Comparison of ENCODE assay signal across 1 fruit fly cellular context in the genomic region with DNA sequence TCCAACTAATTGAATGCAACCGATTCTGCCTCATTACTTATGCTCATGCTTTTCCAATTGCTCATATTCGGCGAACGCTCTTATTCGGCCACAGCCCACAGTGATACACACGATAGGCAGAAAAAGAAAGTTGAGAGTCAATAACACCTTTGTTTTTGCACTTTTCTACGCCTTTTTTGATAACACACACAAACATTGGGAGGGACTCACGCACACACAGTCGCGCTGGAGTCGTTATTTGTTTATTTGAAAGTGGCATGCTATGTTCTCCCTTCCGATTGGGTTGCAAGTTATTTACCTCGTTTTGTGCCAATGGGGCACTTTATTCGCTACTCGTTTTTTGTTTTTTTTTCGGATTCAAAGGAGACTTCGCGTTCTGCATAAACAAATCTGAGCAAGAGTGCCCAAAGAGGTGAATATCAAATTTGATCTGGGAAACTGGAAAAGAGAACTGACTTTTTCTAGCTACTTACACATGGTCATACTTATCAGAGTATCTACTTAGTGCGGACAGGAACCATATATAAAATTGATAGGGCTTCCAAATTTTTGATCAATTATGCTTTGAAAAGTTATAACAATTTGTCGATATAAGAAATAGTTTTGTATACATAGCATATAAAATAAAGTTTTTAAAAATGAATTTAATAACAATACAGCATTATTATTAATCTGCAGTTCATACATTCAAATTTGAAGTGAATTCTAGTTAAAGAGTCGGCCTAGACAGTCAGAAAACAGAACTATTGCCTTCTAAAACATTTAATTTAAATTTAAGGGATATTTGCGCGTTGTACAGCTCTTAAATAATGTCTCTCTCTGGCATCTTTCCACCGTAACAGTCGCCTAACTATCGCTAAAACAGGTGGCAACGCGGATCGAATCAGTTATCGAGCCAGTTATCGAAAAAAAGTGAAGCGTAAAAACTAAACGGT.
A peak's percentile ranks its signal among the peaks of the same experiment; 100 is the strongest.
TF ChIP-seq lines count a peak whose summit lies in the region.

A gene (minus strand): TSS at position 429 of the 935 bp plus-strand sequence.
A gene (plus strand): TSS at position 896 of the 935 bp plus-strand sequence.

TF ChIP-seq in whole organism, embryonic, 481 proteins besides CTCF, POLR2A, EP300 and RAD21 (continued from another document):
- TF ChIP-seq wek (GFP tag; optimal IDR thresholded peaks at IDR 0.05; lab: Kevin White, UChicago) (no peak), CG8924 (tag; optimal IDR thresholded peaks at IDR 0.05; lab: Kevin White, UChicago) (peak; percentile 33), CG4282 (GFP tag; optimal IDR thresholded peaks at IDR 0.05; lab: Kevin White, UChicago) (no peak), CG11456 (GFP tag; IDR thresholded peaks at IDR 0.05; lab: Robert Waterston, UW) (no peak), Sox100B (GFP tag; optimal IDR thresholded peaks at IDR 0.05; lab: Kevin White, UChicago) (no peak), Fer1 (GFP tag; optimal IDR thresholded peaks at IDR 0.05; lab: Kevin White, UChicago) (no peak), Drgx (GFP tag; IDR thresholded peaks at IDR 0.05; lab: Robert Waterston, UW) (no peak), CG31441 (GFP tag; IDR thresholded peaks at IDR 0.05; lab: Robert Waterston, UW) (no peak; the same call in 1 of the 2 replicates), yki (optimal IDR thresholded peaks at IDR 0.05; lab: Kevin White, UChicago) (no peak), Eip74EF (GFP tag; optimal IDR thresholded peaks at IDR 0.05; lab: Kevin White, UChicago) (no peak), CG14710 (tag; optimal IDR thresholded peaks at IDR 0.05; lab: Kevin White, UChicago) (peak; percentile 81), CG15601 (tag; optimal IDR thresholded peaks at IDR 0.05; lab: Kevin White, UChicago) (no peak), CG3163 (GFP tag; optimal IDR thresholded peaks at IDR 0.05; lab: Kevin White, UChicago) (no peak), row (GFP tag; IDR thresholded peaks at IDR 0.05; lab: Robert Waterston, UW) (peak; percentile 65), CG4707 (GFP tag; optimal IDR thresholded peaks at IDR 0.05; lab: Kevin White, UChicago) (no peak), CG6254 (GFP tag; optimal IDR thresholded peaks at IDR 0.05; lab: Kevin White, UChicago) (no peak), CG4404 (GFP tag; IDR thresholded peaks at IDR 0.05; lab: Robert Waterston, UW) (no peak), nom (GFP tag; optimal IDR thresholded peaks at IDR 0.05; lab: Kevin White, UChicago) (peak; percentile 19), CG14667 (GFP tag; IDR thresholded peaks at IDR 0.05; lab: Robert Waterston, UW) (no peak), Rfx (GFP tag; IDR thresholded peaks at IDR 0.05; lab: Robert Waterston, UW) (no peak; the same call in 1 of the 2 replicates), Ada2b (GFP tag; IDR thresholded peaks at IDR 0.05; lab: Robert Waterston, UW) (no peak), ems (GFP tag; optimal IDR thresholded peaks at IDR 0.05; lab: Kevin White, UChicago) (peak; percentile 19), CG1602 (GFP tag; optimal IDR thresholded peaks at IDR 0.05; lab: Kevin White, UChicago) (no peak), tll (GFP tag; optimal IDR thresholded peaks at IDR 0.05; lab: Kevin White, UChicago) (no peak), C15 (GFP tag; IDR thresholded peaks at IDR 0.05; lab: Robert Waterston, UW) (no peak), Opbp (GFP tag; IDR thresholded peaks at IDR 0.05; lab: Robert Waterston, UW; ENCODE audit: partially characterized antibody) (peak; percentile 58; the same call in 2 of the 3 replicates), gem (tag; optimal IDR thresholded peaks at IDR 0.05; lab: Kevin White, UChicago) (peak; percentile 32), disco-r (GFP tag; optimal IDR thresholded peaks at IDR 0.05; lab: Kevin White, UChicago) (no peak), grn (GFP tag; optimal IDR thresholded peaks at IDR 0.05; lab: Kevin White, UChicago) (peak; percentile 44), sima (GFP tag; optimal IDR thresholded peaks at IDR 0.05; lab: Kevin White, UChicago) (no peak), Hmx (GFP tag; optimal IDR thresholded peaks at IDR 0.05; lab: Kevin White, UChicago) (peak; percentile 38), CG7987 (GFP tag; optimal IDR thresholded peaks at IDR 0.05; lab: Kevin White, UChicago) (no peak), ato (GFP tag; IDR thresholded peaks at IDR 0.05; lab: Robert Waterston, UW; ENCODE audit: partially characterized antibody) (no peak), CG6765 (GFP tag; optimal IDR thresholded peaks at IDR 0.05; lab: Kevin White, UChicago) (no peak), CG12299 (tag; optimal IDR thresholded peaks at IDR 0.05; lab: Kevin White, UChicago) (no peak), knrl (GFP tag; IDR thresholded peaks at IDR 0.05; lab: Robert Waterston, UW; ENCODE audit: partially characterized antibody) (peak; percentile 67; the same call in 2 of the 3 replicates), vnd (GFP tag; IDR thresholded peaks at IDR 0.05; lab: Robert Waterston, UW; ENCODE audit: partially characterized antibody) (peak; percentile 62; the same call in 2 of the 3 replicates), Bteb2 (GFP tag; optimal IDR thresholded peaks at IDR 0.05; lab: Kevin White, UChicago) (no peak), ara (GFP tag; IDR thresholded peaks at IDR 0.05; lab: Robert Waterston, UW) (no peak), phol (tag; optimal IDR thresholded peaks at IDR 0.05; lab: Kevin White, UChicago) (peak; percentile 61), CG11398 (GFP tag; optimal IDR thresholded peaks at IDR 0.05; lab: Kevin White, UChicago) (no peak), CG13296 (GFP tag; optimal IDR thresholded peaks at IDR 0.05; lab: Kevin White, UChicago) (no peak), chinmo (GFP tag; IDR thresholded peaks at IDR 0.05; lab: Robert Waterston, UW; ENCODE audit: partially characterized antibody) (peak; percentile 76; the same call in 1 of the 4 replicates), CG4854 (GFP tag; optimal IDR thresholded peaks at IDR 0.05; lab: Kevin White, UChicago) (no peak), tx (GFP tag; optimal IDR thresholded peaks at IDR 0.05; lab: Kevin White, UChicago) (no peak), odd (GFP tag; optimal IDR thresholded peaks at IDR 0.05; lab: Kevin White, UChicago) (no peak), TFAM (GFP tag; optimal IDR thresholded peaks at IDR 0.05; lab: Kevin White, UChicago) (no peak)
